Fruit fly (Drosophila melanogaster) whole organism, embryonic: ENCODE measurements around the gene Sema5c.

ENCODE experiments used
- Adf1 ChIP-seq: fragments of 200-800 bp; sonication (Bioruptor generic); IDR thresholded peaks from 2 replicates; pipeline ENCODE4 v1.3.6; 2022; ENCODE audit warnings: missing biosample characterization, missing genetic modification characterization
- Antp ChIP-seq: fragments of 200-800 bp; sonication (Bioruptor generic); optimal IDR thresholded peaks from 3 replicates; lab custom pipeline; 2016; ENCODE audit warnings: missing biosample characterization, missing genetic modification characterization
- Atf3 ChIP-seq: fragments of 200-800 bp; sonication (Bioruptor generic); optimal IDR thresholded peaks from 3 replicates; lab custom pipeline; 2016; ENCODE audit warnings: missing biosample characterization, missing genetic modification characterization
- CG10267 ChIP-seq: fragments of 200-800 bp; sonication (Bioruptor generic); optimal IDR thresholded peaks from 2 replicates; lab custom pipeline; 2018; ENCODE audit warnings: missing biosample characterization, mild to moderate bottlenecking, missing genetic modification characterization, moderate library complexity
- CG11085 ChIP-seq: fragments of 200-800 bp; sonication (Bioruptor generic); IDR thresholded peaks from 2 replicates; pipeline ENCODE4 v1.3.6; 2022; ENCODE audit warnings: missing biosample characterization, missing genetic modification characterization
- CG12104 ChIP-seq: fragments of 200-800 bp; sonication (Bioruptor generic); optimal IDR thresholded peaks from 3 replicates; lab custom pipeline; 2016; ENCODE audit warnings: missing biosample characterization, missing genetic modification characterization
- CG12219 ChIP-seq: fragments of 200-800 bp; sonication (Bioruptor generic); optimal IDR thresholded peaks from 3 replicates; lab custom pipeline; 2018; ENCODE audit warnings: missing biosample characterization, mild to moderate bottlenecking, missing genetic modification characterization
- CG14014 ChIP-seq: fragments of 200-800 bp; sonication (Bioruptor generic); IDR thresholded peaks from 2 replicates; pipeline ENCODE4 v1.3.6; 2022; ENCODE audit warnings: missing biosample characterization, missing genetic modification characterization
- CG15514 ChIP-seq: fragments of 200-800 bp; sonication (Bioruptor generic); optimal IDR thresholded peaks from 3 replicates; lab custom pipeline; 2017; ENCODE audit warnings: missing biosample characterization, missing genetic modification characterization, mild to moderate bottlenecking, moderate library complexity, missing genetic modification reagents
- CG18476 ChIP-seq: fragments of 200-800 bp; sonication (Bioruptor generic); optimal IDR thresholded peaks from 2 replicates; lab custom pipeline; 2016; ENCODE audit warnings: missing biosample characterization, mild to moderate bottlenecking, missing genetic modification characterization
- CG18619 ChIP-seq: fragments of 200-800 bp; sonication (Bioruptor generic); optimal IDR thresholded peaks from 3 replicates; lab custom pipeline; 2017; ENCODE audit warnings: missing biosample characterization, mild to moderate bottlenecking, missing genetic modification characterization
- CG18764 ChIP-seq: fragments of 200-800 bp; sonication (Bioruptor generic); optimal IDR thresholded peaks from 3 replicates; lab custom pipeline; 2016; ENCODE audit warnings: missing biosample characterization, missing genetic modification characterization
- CG2889 ChIP-seq: fragments of 200-800 bp; sonication (Bioruptor generic); IDR thresholded peaks from 3 replicates; pipeline ENCODE4 v1.3.6; 2022; ENCODE audit warnings: missing biosample characterization, missing genetic modification characterization
- CG31224 ChIP-seq: fragments of 200-800 bp; sonication (Bioruptor generic); IDR thresholded peaks from 2 replicates; pipeline ENCODE4 v1.3.6; 2022; ENCODE audit warnings: missing biosample characterization, missing genetic modification characterization
- CG32772 ChIP-seq: fragments of 200-800 bp; sonication (Bioruptor generic); IDR thresholded peaks from 2 replicates; pipeline ENCODE4 v1.3.6; 2022; ENCODE audit warnings: missing biosample characterization, missing genetic modification characterization
- CG33213 ChIP-seq: fragments of 200-800 bp; sonication (Bioruptor generic); optimal IDR thresholded peaks from 3 replicates; lab custom pipeline; 2016; ENCODE audit warnings: missing biosample characterization, missing genetic modification characterization
- CG4730 ChIP-seq: fragments of 200-800 bp; sonication (Bioruptor generic); IDR thresholded peaks from 2 replicates; pipeline ENCODE4 v1.3.6; 2022; ENCODE audit warnings: missing biosample characterization, missing genetic modification characterization
- CG4854 ChIP-seq: fragments of 200-800 bp; sonication (Bioruptor generic); optimal IDR thresholded peaks from 2 replicates; lab custom pipeline; 2016; ENCODE audit warnings: missing biosample characterization, missing genetic modification characterization, inconsistent platforms
- CG5245 ChIP-seq: fragments of 200-800 bp; sonication (Bioruptor generic); optimal IDR thresholded peaks from 3 replicates; lab custom pipeline; 2016; ENCODE audit warnings: missing biosample characterization, missing genetic modification characterization
- CG7357 ChIP-seq: fragments of 200-800 bp; sonication (Bioruptor generic); IDR thresholded peaks from 3 replicates; pipeline ENCODE4 v1.3.6; 2022; ENCODE audit warnings: missing biosample characterization, missing genetic modification characterization
- CG9609 ChIP-seq: fragments of 200-800 bp; sonication (Bioruptor generic); optimal IDR thresholded peaks from 3 replicates; lab custom pipeline; 2016; ENCODE audit warnings: missing biosample characterization, missing genetic modification characterization
- D19B ChIP-seq: fragments of 200-800 bp; sonication (Bioruptor generic); optimal IDR thresholded peaks from 2 replicates; lab custom pipeline; 2017; ENCODE audit warnings: missing biosample characterization, mild to moderate bottlenecking, missing genetic modification characterization
- H2.0 ChIP-seq: fragments of 200-800 bp; sonication (Bioruptor generic); IDR thresholded peaks from 2 replicates; pipeline ENCODE4 v1.3.6; 2022; ENCODE audit warnings: missing biosample characterization, missing genetic modification characterization
- HLH3B ChIP-seq: fragments of 200-800 bp; sonication (Bioruptor generic); IDR thresholded peaks from 2 replicates; pipeline ENCODE4 v1.3.6; 2022; ENCODE audit warnings: missing biosample characterization, missing genetic modification characterization
- HmgD ChIP-seq: fragments of 200-800 bp; sonication (Bioruptor generic); optimal IDR thresholded peaks from 3 replicates; lab custom pipeline; 2016; ENCODE audit warnings: missing biosample characterization, missing genetic modification characterization
- Hmr ChIP-seq: fragments of 200-800 bp; sonication (Bioruptor generic); optimal IDR thresholded peaks from 3 replicates; lab custom pipeline; 2017; ENCODE audit warnings: mild to moderate bottlenecking, missing biosample characterization, missing genetic modification reagents, missing genetic modification characterization
- Hr3 ChIP-seq: fragments of 200-800 bp; sonication (Bioruptor generic); optimal IDR thresholded peaks from 3 replicates; lab custom pipeline; 2016; ENCODE audit warnings: missing biosample characterization, missing genetic modification characterization
- Hr39 ChIP-seq: fragments of >200 bp; optimal IDR thresholded peaks from 2 replicates; lab custom pipeline; 2017
- Med ChIP-seq: fragments of 200-800 bp; sonication (Bioruptor generic); peaks from one replicate; lab custom pipeline; 2016; ENCODE audit warnings: missing biosample characterization, missing genetic modification characterization, mild to moderate bottlenecking, inconsistent platforms, moderate library complexity
- Mes4 ChIP-seq: fragments of 200-800 bp; sonication (Bioruptor generic); optimal IDR thresholded peaks from 2 replicates; lab custom pipeline; 2016; ENCODE audit warnings: missing biosample characterization, missing genetic modification characterization
- NC2α ChIP-seq: fragments of 200-800 bp; sonication (Bioruptor generic); optimal IDR thresholded peaks from 2 replicates; lab custom pipeline; 2016; ENCODE audit warnings: missing biosample characterization, missing genetic modification characterization
- NC2β ChIP-seq: fragments of 200-800 bp; sonication (Bioruptor generic); optimal IDR thresholded peaks from 2 replicates; lab custom pipeline; 2016; ENCODE audit warnings: missing biosample characterization, missing genetic modification characterization
- Oaz ChIP-seq: fragments of 200-800 bp; sonication (Bioruptor generic); IDR thresholded peaks from 2 replicates; pipeline ENCODE4 v1.3.6; 2022; ENCODE audit warnings: missing biosample characterization, missing genetic modification characterization
- bab2 ChIP-seq: fragments of 200-800 bp; sonication (Bioruptor generic); optimal IDR thresholded peaks from 2 replicates; lab custom pipeline; 2016; ENCODE audit warnings: missing biosample characterization, missing genetic modification characterization
- bbx ChIP-seq: fragments of 200-800 bp; sonication (Bioruptor generic); IDR thresholded peaks from 2 replicates; pipeline ENCODE4 v1.3.6; 2022; ENCODE audit warnings: missing biosample characterization, missing genetic modification characterization; ENCODE audit not compliant: partially characterized antibody
- chinmo ChIP-seq: fragments of 200-800 bp; sonication (Bioruptor generic); IDR thresholded peaks from 4 replicates; pipeline ENCODE4 v1.3.6; 2022; ENCODE audit warnings: missing biosample characterization, missing genetic modification characterization; ENCODE audit not compliant: partially characterized antibody
- ems ChIP-seq: fragments of 200-800 bp; sonication (Bioruptor generic); optimal IDR thresholded peaks from 3 replicates; lab custom pipeline; 2016; ENCODE audit warnings: missing biosample characterization, missing genetic modification characterization
- exex ChIP-seq: fragments of 200-800 bp; sonication (Bioruptor generic); optimal IDR thresholded peaks from 4 replicates; lab custom pipeline; 2018; ENCODE audit warnings: missing biosample characterization, mild to moderate bottlenecking, missing genetic modification characterization, moderate library complexity
- gce ChIP-seq: fragments of 200-800 bp; sonication (Bioruptor generic); IDR thresholded peaks from 3 replicates; pipeline ENCODE4 v1.3.6; 2022; ENCODE audit warnings: missing biosample characterization, missing genetic modification characterization
- ind ChIP-seq: fragments of 200-800 bp; sonication (Bioruptor generic); optimal IDR thresholded peaks from 3 replicates; lab custom pipeline; 2016; ENCODE audit warnings: missing biosample characterization, missing genetic modification characterization
- knrl ChIP-seq: fragments of 200-800 bp; sonication (Bioruptor generic); IDR thresholded peaks from 3 replicates; pipeline ENCODE4 v1.3.6; 2022; ENCODE audit warnings: missing biosample characterization, missing genetic modification characterization; ENCODE audit not compliant: partially characterized antibody
- org-1 ChIP-seq: fragments of 200-800 bp; sonication (Bioruptor generic); optimal IDR thresholded peaks from 2 replicates; lab custom pipeline; 2017; ENCODE audit warnings: missing biosample characterization, missing genetic modification characterization
- pita ChIP-seq: fragments of 200-800 bp; sonication (Bioruptor generic); optimal IDR thresholded peaks from 2 replicates; lab custom pipeline; 2017; ENCODE audit warnings: missing biosample characterization, mild to moderate bottlenecking, missing genetic modification characterization
- sd ChIP-seq: fragments of 200-800 bp; sonication (Bioruptor generic); optimal IDR thresholded peaks from 3 replicates; lab custom pipeline; 2018; ENCODE audit warnings: missing biosample characterization, mild to moderate bottlenecking, missing genetic modification characterization, moderate library complexity
- sug ChIP-seq: fragments of 200-800 bp; optimal IDR thresholded peaks from 2 replicates; lab custom pipeline; 2019; ENCODE audit warnings: missing biosample characterization, mild to moderate bottlenecking, missing genetic modification characterization, moderate library complexity
- wek ChIP-seq: fragments of 200-800 bp; sonication (Bioruptor generic); optimal IDR thresholded peaks from 3 replicates; lab custom pipeline; 2018; ENCODE audit warnings: missing biosample characterization, mild to moderate bottlenecking, missing genetic modification characterization, moderate library complexity
- zen ChIP-seq: fragments of 200-800 bp; sonication (Bioruptor generic); optimal IDR thresholded peaks from 3 replicates; lab custom pipeline; 2018; ENCODE audit warnings: missing biosample characterization, mild to moderate bottlenecking, missing genetic modification characterization, moderate library complexity

Gene Sema5c

dm6 chr3L:12129111-12129510, 47.5 kb upstream of the Sema5c start, which contains the start of gene Lsp2:
Lsp2 (plus strand) TSS chr3L:12129393.
- TF ChIP-seq Oaz (GFP tag; lab: Robert Waterston, UW) (no peak), Hr3 (GFP tag; lab: Kevin White, UChicago) (no peak), knrl (GFP tag; lab: Robert Waterston, UW) (no peak), HLH3B (no peak), Atf3 (GFP tag; lab: Kevin White, UChicago) (no peak), Hmr (no peak), Hr39 (lab: Kevin White, UChicago) (no peak), CG10267 (tag; lab: Kevin White, UChicago) (no peak), sug (tag; lab: Kevin White, UChicago) (no peak), H2.0 (GFP tag; lab: Robert Waterston, UW) (no peak), CG5245 (GFP tag; lab: Kevin White, UChicago) (no peak), bab2 (GFP tag; lab: Kevin White, UChicago) (no peak), HmgD (GFP tag; lab: Kevin White, UChicago) (no peak), ind (GFP tag; lab: Kevin White, UChicago) (no peak), CG32772 (no peak)
- TF ChIP-seq, all 482 proteins: peak for 0

- TF ChIP-seq org-1 (GFP tag; lab: Kevin White, UChicago) (no peak), CG15514 (GFP tag; lab: Kevin White, UChicago) (no peak), wek (no peak), chinmo (no peak), sug (tag; lab: Kevin White, UChicago) (no peak), CG18764 (GFP tag; lab: Kevin White, UChicago) (no peak)
Observed at dm6 chr3L:12127294-12128029, 45.8 kb upstream of the Sema5c start, which contains the start of the genes Ir68b and CG34241. Ir68b (minus strand) TSS chr3L:12127394. CG34241 (plus strand) TSS chr3L:12127979.

dm6 chr3L:12124975-12125374, 43.3 kb upstream of the Sema5c start, which contains the start of gene yps:
yps (minus strand) TSS chr3L:12125150.
- peak; percentile 87 for TF ChIP-seq Atf3 (GFP tag; lab: Kevin White, UChicago)
- TF ChIP-seq Adf1 = peak; percentile 73
- peak; percentile 88 for TF ChIP-seq CG14014 (GFP tag; lab: Robert Waterston, UW)
- peak; percentile 90 for TF ChIP-seq CG9609 (GFP tag; lab: Kevin White, UChicago)
- peak; percentile 78 for TF ChIP-seq CG31224 (GFP tag; lab: Robert Waterston, UW)
- TF ChIP-seq NC2α (GFP tag; lab: Kevin White, UChicago) = peak; percentile 87
- TF ChIP-seq bbx (GFP tag; lab: Robert Waterston, UW) = peak; percentile 88
- peak; percentile 99 for TF ChIP-seq NC2β
- peak; percentile 86 for TF ChIP-seq Antp
- TF ChIP-seq sd (tag; lab: Kevin White, UChicago) = peak; percentile 77
- peak; percentile 96 for TF ChIP-seq CG18619
- peak; percentile 97 for TF ChIP-seq Mes4
- peak; percentile 83 for TF ChIP-seq ems (GFP tag; lab: Kevin White, UChicago)
- no peak for TF ChIP-seq pita (GFP tag; lab: Kevin White, UChicago)
- peak; percentile 77 for TF ChIP-seq zen (tag; lab: Kevin White, UChicago)
- peak; percentile 50; the same call in 1 of the 3 replicates for TF ChIP-seq CG2889 (GFP tag; lab: Robert Waterston, UW)
- peak; percentile 81 for TF ChIP-seq D19B
- TF ChIP-seq Med = peak; percentile 100
- peak; percentile 87; the same call in 1 of the 2 replicates for TF ChIP-seq HLH3B
- peak; percentile 69 for TF ChIP-seq CG4730 (GFP tag; lab: Robert Waterston, UW)
- TF ChIP-seq exex (tag; lab: Kevin White, UChicago) = peak; percentile 73
- peak; percentile 75 for TF ChIP-seq CG18476 (GFP tag; lab: Kevin White, UChicago)
- TF ChIP-seq CG33213 (GFP tag; lab: Kevin White, UChicago) = peak; percentile 98
- TF ChIP-seq CG7357 (GFP tag; lab: Robert Waterston, UW) = no peak
- TF ChIP-seq CG11085 = peak; percentile 90
- TF ChIP-seq CG4854 (GFP tag; lab: Kevin White, UChicago) = peak; percentile 92
- TF ChIP-seq gce (GFP tag; lab: Robert Waterston, UW) = peak; percentile 95; the same call in 2 of the 3 replicates
- TF ChIP-seq CG12104 (GFP tag; lab: Kevin White, UChicago) = peak; percentile 96
- TF ChIP-seq CG12219 (GFP tag; lab: Kevin White, UChicago) = peak; percentile 94
